Fruit fly (Drosophila melanogaster): ENCODE measurements around the gene PIG-L.
A peak's percentile ranks its signal among the peaks of the same experiment; 100 is the strongest.

Gene PIG-L

DNA sequence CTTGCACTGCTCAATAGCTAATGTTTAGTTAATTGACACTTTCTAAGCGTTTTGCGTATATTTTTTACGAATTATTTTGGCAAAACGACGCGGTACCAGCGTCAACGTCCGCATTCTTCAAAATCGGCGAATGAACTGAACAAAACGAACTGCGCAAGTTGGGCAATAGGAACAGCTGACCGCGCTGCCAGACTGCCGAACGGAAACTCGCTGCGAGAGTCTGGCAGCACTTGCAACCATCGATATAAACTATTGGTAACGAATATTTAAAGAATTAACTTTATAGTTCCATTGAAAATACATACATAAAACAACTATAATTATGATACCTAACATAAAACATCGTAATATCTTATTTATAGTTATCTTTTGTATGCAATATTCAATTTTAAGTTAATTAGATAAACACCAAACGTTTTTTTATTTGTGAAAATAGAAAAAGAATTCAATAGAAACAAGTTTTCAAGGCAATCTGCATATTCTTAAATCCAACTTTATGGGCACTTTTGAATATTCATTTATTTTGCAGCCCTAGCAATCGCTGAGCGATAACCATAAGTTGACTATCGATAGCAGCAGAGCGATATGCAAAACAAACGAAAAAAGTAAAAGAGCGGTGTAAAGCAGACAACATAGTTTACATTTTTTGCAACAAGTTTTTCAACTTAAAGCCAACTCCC lies 12.6 kb downstream of the PIG-L start, which contains the start of the genes Hs6st and MED25:
Gene Hs6st, minus strand, starts transcription at position 141 of the 680 bp plus-strand sequence.
Gene MED25, plus strand, starts transcription at position 576 of the 680 bp plus-strand sequence.
- TF ChIP-seq CG17801 (GFP tag; optimal IDR thresholded peaks at IDR 0.05; ENCODE audit: partially characterized antibody) = peak; percentile 81

DNA sequence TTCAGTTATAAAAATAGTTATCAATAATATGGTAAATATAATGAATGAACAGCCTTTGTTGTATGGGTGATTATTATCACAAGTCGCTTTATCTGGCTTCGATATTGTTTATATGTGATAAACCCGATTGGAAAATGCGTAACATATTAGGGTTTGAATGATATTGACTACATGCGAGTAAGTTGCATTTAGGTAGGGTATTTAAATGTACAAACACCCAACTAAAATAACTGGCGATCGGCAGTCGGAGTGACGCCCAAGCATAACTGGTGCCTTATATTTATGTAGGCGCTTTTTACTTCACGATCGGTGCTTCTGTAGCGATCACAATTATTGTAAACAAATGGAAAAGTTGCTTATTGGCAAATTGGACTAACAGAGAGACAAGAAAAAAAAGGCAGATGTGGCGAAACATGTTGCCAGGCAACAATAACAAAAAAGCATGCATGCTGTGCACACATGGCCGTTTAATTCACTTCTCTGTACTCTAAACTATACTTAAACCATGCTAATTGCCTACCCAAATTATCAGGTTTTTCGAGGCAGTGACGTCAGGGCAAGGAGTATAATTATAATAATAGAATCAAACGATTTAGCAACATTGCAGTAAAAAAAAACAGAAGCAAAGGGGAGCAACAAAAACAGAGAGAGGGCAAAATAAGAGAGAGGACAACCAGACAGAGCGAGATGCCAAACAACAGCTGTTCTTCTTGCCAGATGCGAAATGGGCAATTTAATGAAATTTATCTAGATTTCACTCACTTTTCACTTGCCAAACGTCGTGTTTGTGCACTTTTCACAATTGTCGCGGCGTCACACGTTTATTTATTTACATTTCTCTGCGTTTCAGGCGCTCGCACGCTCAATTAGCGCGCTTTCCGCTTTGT lies 13.5 kb downstream of the PIG-L start:
- no peak for TF ChIP-seq CG17801 (GFP tag; optimal IDR thresholded peaks at IDR 0.05; ENCODE audit: partially characterized antibody)

DNA sequence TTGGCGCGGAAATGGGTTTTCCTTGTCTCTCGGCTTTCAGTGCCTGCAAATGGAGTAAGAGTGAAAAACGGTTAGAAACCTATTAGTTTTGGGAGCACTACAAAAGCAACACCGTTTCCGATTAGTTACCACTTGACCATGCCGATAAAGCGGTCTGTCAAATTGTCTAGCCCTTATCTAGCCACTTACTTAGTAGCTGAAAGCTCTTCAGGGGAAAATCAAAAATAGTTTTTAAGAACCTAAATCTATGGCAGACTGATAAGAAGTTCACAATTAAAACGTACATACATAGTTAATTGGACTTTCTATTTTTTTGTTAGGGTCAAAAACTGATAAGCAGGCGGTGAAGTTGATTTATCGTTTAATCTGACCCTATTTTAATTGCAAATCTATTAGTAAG lies 14.5 kb downstream of the PIG-L start:
- TF ChIP-seq CG17801 (GFP tag; optimal IDR thresholded peaks at IDR 0.05; ENCODE audit: partially characterized antibody) = no peak

DNA sequence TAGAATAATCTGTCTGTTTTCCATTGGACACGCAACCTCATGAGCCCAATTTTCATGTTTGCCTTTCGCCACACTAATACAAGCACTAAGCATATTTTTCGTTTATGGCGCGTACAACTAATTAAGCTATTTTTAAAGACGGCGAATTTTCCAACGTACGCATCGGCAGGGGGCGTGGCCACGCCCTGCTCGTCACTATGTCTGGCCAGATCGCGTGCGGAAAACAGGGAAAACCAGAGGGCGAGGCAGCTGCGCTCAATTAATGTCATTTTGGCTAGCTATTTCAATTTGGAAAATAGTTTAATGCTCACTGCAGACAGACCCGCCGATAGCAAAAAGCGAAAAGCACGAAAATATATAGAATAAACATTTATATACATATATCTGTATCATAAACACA lies 16.4 kb downstream of the PIG-L start:
- TF ChIP-seq CG17801 (GFP tag; optimal IDR thresholded peaks at IDR 0.05; ENCODE audit: partially characterized antibody) = no peak

DNA sequence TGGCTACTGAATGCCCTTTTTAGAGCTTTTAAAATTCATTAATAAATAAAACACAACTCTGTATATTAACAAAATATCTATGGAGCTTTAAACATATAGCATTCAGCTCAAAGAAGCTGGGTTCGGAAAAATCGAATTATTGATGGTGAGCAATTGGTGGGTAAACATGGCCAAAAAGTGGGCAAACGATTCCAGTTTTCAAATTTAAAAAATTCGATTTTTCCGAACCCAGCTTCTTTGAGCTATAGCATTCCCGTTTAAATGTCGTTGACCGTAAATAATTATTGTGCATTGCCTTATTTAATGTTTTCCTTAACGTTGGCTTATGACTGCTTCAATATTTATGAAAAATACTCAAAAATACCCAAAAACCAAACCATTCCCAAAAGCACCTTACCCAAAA lies 19.5 kb downstream of the PIG-L start:
- TF ChIP-seq CG17801 (GFP tag; optimal IDR thresholded peaks at IDR 0.05; ENCODE audit: partially characterized antibody) = no peak

DNA sequence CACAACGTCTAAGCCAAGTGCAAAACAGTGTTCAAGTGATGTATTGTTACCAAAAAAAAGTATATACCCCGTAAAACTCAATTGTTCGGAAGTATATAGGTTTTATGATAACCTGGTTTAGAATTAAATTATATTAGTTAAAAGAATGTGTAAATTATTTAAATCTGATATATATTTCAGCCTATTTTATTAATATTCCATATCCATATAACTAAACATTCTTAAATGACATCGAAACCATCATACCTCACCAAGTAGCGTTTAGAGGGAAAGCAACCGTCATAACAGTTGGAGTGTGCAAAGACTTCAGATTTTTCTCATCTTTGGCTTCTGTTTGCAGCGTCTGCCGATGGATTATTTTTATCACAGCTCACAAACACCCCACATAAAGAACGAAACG lies 21.7 kb downstream of the PIG-L start:
- peak; percentile 77 for TF ChIP-seq CG17801 (GFP tag; optimal IDR thresholded peaks at IDR 0.05; ENCODE audit: partially characterized antibody)

DNA sequence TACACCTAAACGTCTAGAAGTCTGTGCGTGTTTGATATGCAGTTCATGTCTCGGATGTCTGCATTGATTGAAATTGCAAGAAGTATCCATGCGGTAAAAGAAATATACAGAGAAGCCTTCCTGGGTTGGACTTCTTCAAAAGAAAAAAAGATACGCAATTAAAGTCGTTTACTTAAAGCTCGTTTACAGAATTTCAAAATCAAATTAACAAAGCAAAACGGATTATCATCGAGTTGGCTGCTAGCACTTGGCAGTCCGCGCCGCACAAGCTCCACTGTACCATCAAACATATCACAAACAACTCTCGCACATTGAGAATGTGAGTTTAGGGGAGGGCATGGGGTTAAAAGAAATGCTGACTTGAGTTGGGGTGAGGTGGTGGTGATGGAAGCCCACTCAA lies 22.7 kb downstream of the PIG-L start:
- TF ChIP-seq CG17801 (GFP tag; optimal IDR thresholded peaks at IDR 0.05; ENCODE audit: partially characterized antibody) = no peak

DNA sequence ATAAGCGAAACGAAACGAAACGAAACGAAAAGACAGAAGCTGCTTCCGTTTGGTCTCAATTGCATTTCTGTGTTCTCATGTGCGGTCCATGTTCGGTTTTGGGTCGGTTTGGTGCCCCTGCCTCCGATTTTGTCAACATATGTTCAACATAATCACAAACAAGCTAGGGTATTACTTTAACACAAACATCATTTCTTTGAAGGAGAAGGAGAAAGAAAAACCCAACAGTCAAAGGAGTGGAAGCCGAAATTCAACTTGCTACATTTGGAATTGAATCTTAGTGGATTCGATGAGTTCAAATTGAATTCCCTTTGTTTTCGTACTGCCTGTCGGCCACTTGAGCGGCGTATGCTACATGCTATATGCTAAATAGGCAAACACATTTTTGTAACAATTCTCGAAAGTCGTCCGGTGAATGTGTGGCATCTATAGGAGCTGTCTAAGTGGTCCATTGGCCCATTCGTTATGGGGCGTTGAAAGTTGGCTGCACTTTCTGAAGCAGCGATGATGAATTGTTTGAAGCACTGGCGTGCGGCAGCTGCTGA lies 23.5 kb downstream of the PIG-L start:
- no peak for TF ChIP-seq CG17801 (GFP tag; optimal IDR thresholded peaks at IDR 0.05; ENCODE audit: partially characterized antibody)

DNA sequence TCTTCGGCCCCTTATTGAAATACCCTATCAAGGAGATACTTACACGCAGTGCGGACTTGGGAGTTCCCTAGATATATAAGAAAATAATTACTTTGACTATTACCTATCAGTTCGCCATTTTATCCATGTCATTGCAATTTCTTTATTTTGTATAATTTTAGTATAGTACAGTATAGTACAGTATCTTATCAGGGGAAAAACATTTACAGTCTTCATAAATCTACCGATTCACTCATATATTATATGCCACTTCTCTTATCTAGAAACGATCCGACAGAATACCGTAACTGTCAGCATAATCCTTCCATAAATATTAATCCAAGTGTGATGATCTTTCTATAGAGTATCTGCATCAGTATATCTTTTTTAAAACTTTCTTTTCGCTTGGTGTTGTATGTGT lies 24.7 kb downstream of the PIG-L start:
- TF ChIP-seq CG17801 (GFP tag; optimal IDR thresholded peaks at IDR 0.05; ENCODE audit: partially characterized antibody) = no peak

DNA sequence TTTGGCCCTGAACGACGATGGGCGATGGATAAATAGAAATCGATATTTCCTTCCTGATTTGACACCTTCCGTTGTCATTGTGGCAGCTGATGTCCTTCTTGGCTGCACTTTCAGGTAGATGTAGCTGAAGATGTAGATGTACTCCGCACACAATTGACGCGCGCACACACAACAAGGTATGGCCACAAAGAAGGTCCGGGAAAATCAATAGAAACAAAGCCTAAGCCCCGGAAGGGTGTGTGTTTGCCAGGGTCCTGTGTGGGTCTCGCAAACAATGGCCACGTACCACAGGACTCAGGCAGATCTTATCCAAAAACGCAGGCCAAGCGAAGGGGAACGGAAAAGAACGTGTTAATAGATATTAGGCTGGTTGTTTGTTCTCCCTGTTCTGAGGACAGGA lies 25.7 kb downstream of the PIG-L start:
- TF ChIP-seq CG17801 (GFP tag; optimal IDR thresholded peaks at IDR 0.05; ENCODE audit: partially characterized antibody) = no peak

DNA sequence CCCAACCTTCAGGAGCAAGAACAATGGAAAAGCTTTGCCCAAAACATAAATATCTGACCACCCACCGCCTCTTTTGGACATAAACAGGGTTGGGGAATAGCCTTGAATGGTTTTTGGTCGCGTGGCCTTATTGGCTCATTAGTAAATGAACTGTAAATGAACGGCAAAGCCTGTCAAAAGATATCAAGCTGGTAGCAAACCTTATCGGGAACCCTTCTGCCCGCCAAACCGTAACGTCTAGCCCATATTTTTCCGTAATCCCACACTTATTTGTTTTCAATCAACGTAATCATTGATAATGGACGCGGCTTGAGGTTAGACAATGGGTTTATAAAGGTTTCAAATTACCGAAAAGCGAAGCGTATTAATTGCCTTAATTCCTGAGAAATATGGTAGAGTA lies 35.8 kb downstream of the PIG-L start:
- TF ChIP-seq CG17801 (GFP tag; optimal IDR thresholded peaks at IDR 0.05; ENCODE audit: partially characterized antibody) = no peak

DNA sequence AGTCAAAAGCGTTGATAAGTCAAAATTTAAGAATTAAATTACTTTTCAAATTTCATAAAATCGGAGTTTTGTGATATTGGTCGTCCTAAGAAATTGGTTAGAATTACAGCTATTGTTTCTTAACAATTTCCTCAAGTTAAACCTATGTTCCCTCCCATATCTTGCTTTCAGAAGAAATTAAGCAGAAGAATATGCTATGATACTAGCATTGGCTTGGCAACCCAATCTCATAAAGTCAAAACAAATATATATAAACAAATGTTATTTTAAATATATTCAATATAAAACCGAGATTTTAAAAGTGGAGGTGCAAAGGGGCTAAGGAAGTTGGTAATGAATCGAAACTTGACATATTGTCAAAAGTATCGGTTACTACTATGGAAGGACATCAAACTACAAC lies 48.5 kb downstream of the PIG-L start, which contains the start of gene CG31213:
Gene CG31213, plus strand, starts transcription at position 301 of the 400 bp plus-strand sequence.
- no peak for TF ChIP-seq CG17801 (GFP tag; optimal IDR thresholded peaks at IDR 0.05; ENCODE audit: partially characterized antibody)

DNA sequence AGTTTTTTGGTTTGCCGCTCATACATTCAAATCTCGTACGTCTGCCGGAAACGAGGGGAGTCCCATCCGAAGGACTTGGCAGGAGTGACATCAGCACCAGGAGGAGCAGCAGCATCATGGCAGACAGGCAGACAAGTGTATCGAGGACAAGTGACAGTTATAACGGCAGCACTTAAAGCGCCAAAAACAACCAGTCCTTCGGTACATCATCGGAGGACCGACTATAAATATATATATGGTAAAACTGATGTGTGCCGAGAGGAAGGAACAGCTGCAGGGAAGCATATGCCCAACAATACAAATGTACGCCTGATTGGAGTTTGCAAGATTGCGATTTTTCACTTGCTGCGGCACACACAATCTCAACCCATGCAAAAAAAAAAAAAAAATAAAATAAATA lies 52.4 kb downstream of the PIG-L start:
- TF ChIP-seq CG17801 (GFP tag; optimal IDR thresholded peaks at IDR 0.05; ENCODE audit: partially characterized antibody) = no peak

All from ovary, adult (tissue).